Fruit fly (Drosophila melanogaster) whole organism, embryonic: ENCODE data around the gene CG15332.

Experiments used
- Asciz ChIP-seq: fragments of 200-800 bp; sonication (Bioruptor generic); optimal IDR thresholded peaks from 2 replicates; lab custom pipeline; 2017; ENCODE audit warnings: missing biosample characterization, mild to moderate bottlenecking, missing genetic modification characterization, missing genetic modification reagents
- Atf-2 ChIP-seq: fragments of 200-800 bp; sonication (Bioruptor generic); optimal IDR thresholded peaks from 2 replicates; lab custom pipeline; 2016; ENCODE audit warnings: missing biosample characterization, missing genetic modification characterization
- Atf3 ChIP-seq: fragments of 200-800 bp; sonication (Bioruptor generic); optimal IDR thresholded peaks from 3 replicates; lab custom pipeline; 2016; ENCODE audit warnings: missing biosample characterization, missing genetic modification characterization
- BtbVII ChIP-seq: fragments of 200-800 bp; sonication (Bioruptor generic); optimal IDR thresholded peaks from 3 replicates; lab custom pipeline; 2017; ENCODE audit warnings: missing biosample characterization, mild to moderate bottlenecking, missing genetic modification characterization
- CG10209 ChIP-seq: fragments of 200-800 bp; sonication (Bioruptor generic); optimal IDR thresholded peaks from 3 replicates; lab custom pipeline; 2017; ENCODE audit warnings: missing biosample characterization, mild to moderate bottlenecking, missing genetic modification characterization, missing genetic modification reagents
- CG10431 ChIP-seq: fragments of 200-800 bp; sonication (Bioruptor generic); optimal IDR thresholded peaks from 3 replicates; lab custom pipeline; 2018; ENCODE audit warnings: missing biosample characterization, mild to moderate bottlenecking, missing genetic modification characterization
- CG10462 ChIP-seq: fragments of 200-800 bp; sonication (Bioruptor generic); optimal IDR thresholded peaks from 2 replicates; lab custom pipeline; 2016; ENCODE audit warnings: missing biosample characterization, missing genetic modification characterization
- CG11085 ChIP-seq: fragments of 200-800 bp; sonication (Bioruptor generic); IDR thresholded peaks from 2 replicates; pipeline ENCODE4 v1.3.6; 2022; ENCODE audit warnings: missing biosample characterization, missing genetic modification characterization
- CG11247 ChIP-seq: fragments of 200-800 bp; sonication (Bioruptor generic); IDR thresholded peaks from 2 replicates; pipeline ENCODE4 v1.3.6; 2022; ENCODE audit warnings: missing biosample characterization, missing genetic modification characterization
- CG14710 ChIP-seq: fragments of 200-800 bp; sonication (Bioruptor generic); optimal IDR thresholded peaks from 3 replicates; lab custom pipeline; 2019; ENCODE audit warnings: missing biosample characterization, mild to moderate bottlenecking, missing genetic modification characterization, moderate library complexity
- CG17186 ChIP-seq: fragments of 200-800 bp; sonication (Bioruptor generic); optimal IDR thresholded peaks from 3 replicates; lab custom pipeline; 2017; ENCODE audit warnings: missing biosample characterization, missing genetic modification reagents, missing genetic modification characterization
- CG17802 ChIP-seq: fragments of 200-800 bp; sonication (Bioruptor generic); optimal IDR thresholded peaks from 2 replicates; lab custom pipeline; 2018; ENCODE audit warnings: missing biosample characterization, mild to moderate bottlenecking, missing genetic modification characterization, moderate library complexity
- CG18599 ChIP-seq: fragments of 200-800 bp; sonication (Bioruptor generic); optimal IDR thresholded peaks from 3 replicates; lab custom pipeline; 2017; ENCODE audit warnings: missing biosample characterization, missing genetic modification characterization, mild to moderate bottlenecking, moderate library complexity, missing genetic modification reagents
- CG2199 ChIP-seq: fragments of 200-800 bp; sonication (Bioruptor generic); IDR thresholded peaks from 3 replicates; pipeline ENCODE4 v1.3.6; 2022; ENCODE audit warnings: missing biosample characterization, missing genetic modification characterization
- CG2712 ChIP-seq: fragments of 200-800 bp; optimal IDR thresholded peaks from 3 replicates; lab custom pipeline; 2019; ENCODE audit warnings: missing biosample characterization, mild to moderate bottlenecking, missing genetic modification characterization, moderate library complexity
- CG34376 ChIP-seq: fragments of 200-800 bp; sonication (Bioruptor generic); optimal IDR thresholded peaks from 2 replicates; lab custom pipeline; 2018; ENCODE audit warnings: missing biosample characterization, mild to moderate bottlenecking, missing genetic modification characterization
- CG4328 ChIP-seq: fragments of 200-800 bp; sonication (Bioruptor generic); optimal IDR thresholded peaks from 3 replicates; lab custom pipeline; 2017; ENCODE audit warnings: missing biosample characterization, missing genetic modification reagents, missing genetic modification characterization
- CG7271 ChIP-seq: fragments of 200-800 bp; sonication (Bioruptor generic); optimal IDR thresholded peaks from 2 replicates; lab custom pipeline; 2018; ENCODE audit warnings: missing biosample characterization, mild to moderate bottlenecking, missing genetic modification characterization, moderate library complexity
- CG7928 ChIP-seq: fragments of 200-800 bp; sonication (Bioruptor generic); optimal IDR thresholded peaks from 2 replicates; lab custom pipeline; 2017; ENCODE audit warnings: missing biosample characterization, mild to moderate bottlenecking, missing genetic modification characterization
- CG8281 ChIP-seq: fragments of 200-800 bp; sonication (Bioruptor generic); optimal IDR thresholded peaks from 2 replicates; lab custom pipeline; 2018; ENCODE audit warnings: missing biosample characterization, mild to moderate bottlenecking, missing genetic modification characterization, moderate library complexity
- Dbx ChIP-seq: fragments of 200-800 bp; sonication (Bioruptor generic); IDR thresholded peaks from 3 replicates; pipeline ENCODE4 v1.3.6; 2022; ENCODE audit warnings: missing biosample characterization, missing genetic modification characterization
- Doc2 ChIP-seq: fragments of 200-800 bp; sonication (Bioruptor generic); IDR thresholded peaks from 2 replicates; pipeline ENCODE4 v1.3.6; 2022; ENCODE audit warnings: missing biosample characterization, missing genetic modification characterization
- Doc3 ChIP-seq: fragments of 200-800 bp; sonication (Bioruptor generic); IDR thresholded peaks from 3 replicates; pipeline ENCODE4 v1.3.6; 2022; ENCODE audit warnings: missing biosample characterization, missing genetic modification characterization; ENCODE audit not compliant: partially characterized antibody
- Fer3 ChIP-seq: fragments of 200-800 bp; sonication (Bioruptor generic); optimal IDR thresholded peaks from 2 replicates; lab custom pipeline; 2018; ENCODE audit warnings: missing biosample characterization, mild to moderate bottlenecking, missing genetic modification characterization, moderate library complexity
- Lpt ChIP-seq: fragments of >200 bp; optimal IDR thresholded peaks from 2 replicates; lab custom pipeline; 2018; ENCODE audit warnings: missing biosample characterization, missing genetic modification characterization
- Rx ChIP-seq: fragments of 200-800 bp; sonication (Bioruptor generic); IDR thresholded peaks from 2 replicates; pipeline ENCODE4 v1.3.6; 2022; ENCODE audit warnings: missing biosample characterization, missing genetic modification characterization
- Six4 ChIP-seq: fragments of 200-800 bp; sonication (Bioruptor generic); optimal IDR thresholded peaks from 2 replicates; lab custom pipeline; 2016; ENCODE audit warnings: missing biosample characterization, missing genetic modification characterization
- Sox102F ChIP-seq: fragments of 200-800 bp; sonication (Bioruptor generic); optimal IDR thresholded peaks from 2 replicates; lab custom pipeline; 2018; ENCODE audit warnings: missing biosample characterization, mild to moderate bottlenecking, missing genetic modification characterization, moderate library complexity
- TFAM ChIP-seq: fragments of 200-800 bp; sonication (Bioruptor generic); optimal IDR thresholded peaks from 2 replicates; lab custom pipeline; 2017; ENCODE audit warnings: missing biosample characterization, missing genetic modification characterization, inconsistent platforms
- Usf ChIP-seq: fragments of 200-800 bp; sonication (Bioruptor generic); optimal IDR thresholded peaks from 2 replicates; lab custom pipeline; 2017; ENCODE audit warnings: missing genotype, missing biosample characterization, missing genetic modification characterization
- az2 ChIP-seq: fragments of 200-800 bp; sonication (Bioruptor generic); optimal IDR thresholded peaks from 3 replicates; lab custom pipeline; 2016; ENCODE audit warnings: missing biosample characterization, missing genetic modification characterization
- crc ChIP-seq: fragments of 200-800 bp; sonication (Bioruptor generic); optimal IDR thresholded peaks from 2 replicates; lab custom pipeline; 2016; ENCODE audit warnings: missing biosample characterization, missing genetic modification characterization
- crol ChIP-seq: fragments of 200-800 bp; sonication (Bioruptor generic); IDR thresholded peaks from 2 replicates; pipeline ENCODE4 v1.3.6; 2022; ENCODE audit warnings: missing biosample characterization, missing genetic modification characterization
- ewg ChIP-seq: fragments of 200-800 bp; sonication (Bioruptor generic); optimal IDR thresholded peaks from 3 replicates; lab custom pipeline; 2017; ENCODE audit warnings: mild to moderate bottlenecking, missing biosample characterization, missing genetic modification reagents, missing genetic modification characterization
- fd96Cb ChIP-seq: fragments of 200-800 bp; sonication (Bioruptor generic); optimal IDR thresholded peaks from 2 replicates; lab custom pipeline; 2018; ENCODE audit warnings: missing biosample characterization, mild to moderate bottlenecking, missing genetic modification characterization, moderate library complexity
- gce ChIP-seq: fragments of 200-800 bp; sonication (Bioruptor generic); IDR thresholded peaks from 3 replicates; pipeline ENCODE4 v1.3.6; 2022; ENCODE audit warnings: missing biosample characterization, missing genetic modification characterization
- hb ChIP-seq: fragments of 200-800 bp; sonication (Bioruptor generic); IDR thresholded peaks from 3 replicates; pipeline ENCODE4 v1.3.6; 2022; ENCODE audit warnings: missing biosample characterization, missing genetic modification characterization; ENCODE audit not compliant: partially characterized antibody
- inv ChIP-seq: fragments of 200-800 bp; sonication (Bioruptor generic); IDR thresholded peaks from 2 replicates; pipeline ENCODE4 v1.3.6; 2022; ENCODE audit warnings: missing biosample characterization, missing genetic modification characterization; ENCODE audit not compliant: partially characterized antibody
- knrl ChIP-seq: fragments of 200-800 bp; sonication (Bioruptor generic); IDR thresholded peaks from 3 replicates; pipeline ENCODE4 v1.3.6; 2022; ENCODE audit warnings: missing biosample characterization, missing genetic modification characterization; ENCODE audit not compliant: partially characterized antibody
- lab ChIP-seq: fragments of 200-800 bp; sonication (Bioruptor generic); optimal IDR thresholded peaks from 3 replicates; lab custom pipeline; 2017; ENCODE audit warnings: missing biosample characterization, missing genetic modification characterization, mild to moderate bottlenecking, moderate library complexity, missing genetic modification reagents
- nerfin-1 ChIP-seq: fragments of 200-800 bp; sonication (Bioruptor generic); optimal IDR thresholded peaks from 3 replicates; lab custom pipeline; 2019; ENCODE audit warnings: missing biosample characterization, mild to moderate bottlenecking, missing genetic modification characterization, moderate library complexity
- pan ChIP-seq, 4 experiments: fragments of >200 bp in 3 of 4; fragments of 200-800 bp in 1 of 4; sonication (Bioruptor generic) in 1 of 4; optimal IDR thresholded peaks in 3 of 4; IDR thresholded peaks in 1 of 4; 2 replicates each; pipeline versions ENCODE4 v1.3.6 to Lab custom; 2017 to 2022; ENCODE audit warnings: missing biosample characterization in 2 of 4, missing genetic modification characterization in 2 of 4, mixed read lengths in 1 of 4
- prd ChIP-seq, 3 experiments: fragments of >200 bp in 2 of 3; fragments of 200-800 bp in 1 of 3; sonication (Bioruptor generic) in 1 of 3; optimal IDR thresholded peaks in 2 of 3; IDR thresholded peaks in 1 of 3; 2 replicates in 2 of 3; 3 replicates in 1 of 3; pipeline versions ENCODE4 v1.3.6 to Lab custom; 2017 to 2022; ENCODE audit warnings: missing biosample characterization in 1 of 3, missing genetic modification characterization in 1 of 3
- pum ChIP-seq: fragments of 200-800 bp; sonication (Bioruptor generic); optimal IDR thresholded peaks from 2 replicates; lab custom pipeline; 2016; ENCODE audit warnings: missing biosample characterization, missing genetic modification characterization
- ro ChIP-seq: fragments of 200-800 bp; sonication (Bioruptor generic); IDR thresholded peaks from 2 replicates; pipeline ENCODE4 v1.3.6; 2022; ENCODE audit warnings: missing biosample characterization, missing genetic modification characterization
- stwl ChIP-seq: fragments of 200-800 bp; sonication (Bioruptor generic); optimal IDR thresholded peaks from 3 replicates; lab custom pipeline; 2018; ENCODE audit warnings: missing biosample characterization, mild to moderate bottlenecking, missing genetic modification characterization, moderate library complexity
- toy ChIP-seq: fragments of 200-800 bp; sonication (Bioruptor generic); IDR thresholded peaks from 2 replicates; pipeline ENCODE4 v1.3.6; 2022; ENCODE audit warnings: missing biosample characterization, missing genetic modification characterization
- wor ChIP-seq: fragments of 200-800 bp; sonication (Bioruptor generic); IDR thresholded peaks from 2 replicates; pipeline ENCODE4 v1.3.6; 2022; ENCODE audit warnings: missing biosample characterization, missing genetic modification characterization

CG15332 gene

dm6 chrX:7934679-7935078, 21.1 kb downstream of the CG15332 start, which contains the start of gene RpS14b (continued):
- no peak for TF ChIP-seq Atf-2 (GFP tag; lab: Kevin White, UChicago)
- TF ChIP-seq gce = peak; percentile 72; the same call in 2 of the 3 replicates
- no peak for TF ChIP-seq TFAM (GFP tag; lab: Kevin White, UChicago)
- TF ChIP-seq ro = no peak
- peak; percentile 3 for TF ChIP-seq pum (GFP tag; lab: Kevin White, UChicago)
- no peak for TF ChIP-seq crol (GFP tag; lab: Robert Waterston, UW)
- no peak for TF ChIP-seq CG8281 (tag; lab: Kevin White, UChicago)
- peak; percentile 52 for TF ChIP-seq Atf3 (GFP tag; lab: Kevin White, UChicago)
- peak; percentile 61 for TF ChIP-seq stwl (tag; lab: Kevin White, UChicago)
- peak; percentile 67 for TF ChIP-seq Rx (GFP tag; lab: Robert Waterston, UW)
- TF ChIP-seq Lpt (GFP tag; lab: Kevin White, UChicago) = no peak
- TF ChIP-seq wor = no peak
- no peak for TF ChIP-seq prd (optimal IDR thresholded peaks at IDR 0.05; lab: Kevin White, UChicago)
- peak; percentile 41; the same call in 1 of the 3 replicates for TF ChIP-seq prd (GFP tag; IDR thresholded peaks at IDR 0.05; lab: Robert Waterston, UW)
- TF ChIP-seq Fer3 (tag; lab: Kevin White, UChicago) = peak; percentile 58
- TF ChIP-seq Doc3 (GFP tag; lab: Robert Waterston, UW) = peak; percentile 38; the same call in 1 of the 3 replicates
- TF ChIP-seq Dbx (GFP tag; lab: Robert Waterston, UW) = peak; percentile 68
- peak; percentile 35 for TF ChIP-seq crc
- TF ChIP-seq Sox102F (GFP tag; lab: Kevin White, UChicago) = no peak
- TF ChIP-seq lab (GFP tag; lab: Kevin White, UChicago) = peak; percentile 87
- peak; percentile 6 for TF ChIP-seq nerfin-1
- TF ChIP-seq CG2712 (tag; lab: Kevin White, UChicago) = peak; percentile 17
- TF ChIP-seq Asciz (GFP tag; lab: Kevin White, UChicago) = peak; percentile 39
- TF ChIP-seq ewg (GFP tag; lab: Kevin White, UChicago) = peak; percentile 59
- peak; percentile 70 for TF ChIP-seq CG4328 (GFP tag; lab: Kevin White, UChicago)
- TF ChIP-seq CG17802 (tag; lab: Kevin White, UChicago) = no peak
- TF ChIP-seq toy (GFP tag; lab: Robert Waterston, UW) = 0 out of 2 replicates have a peak, but pooled peaks have one; percentile 37
- TF ChIP-seq Usf (GFP tag; lab: Kevin White, UChicago) = no peak
- peak; percentile 74 for TF ChIP-seq CG18599 (GFP tag; lab: Kevin White, UChicago)
- peak; percentile 41; the same call in 1 of the 3 replicates for TF ChIP-seq hb (GFP tag; lab: Robert Waterston, UW)
- TF ChIP-seq knrl (GFP tag; lab: Robert Waterston, UW) = peak; percentile 72
- TF ChIP-seq Six4 (GFP tag; lab: Kevin White, UChicago) = no peak
- peak; percentile 90 for TF ChIP-seq CG17186 (GFP tag; lab: Kevin White, UChicago)
- TF ChIP-seq CG7271 = peak; percentile 28
- TF ChIP-seq inv (GFP tag; lab: Robert Waterston, UW) = peak; percentile 67
- TF ChIP-seq CG14710 = peak; percentile 54
- peak; percentile 39 for TF ChIP-seq CG10431 (GFP tag; lab: Kevin White, UChicago)
- peak; percentile 79 for TF ChIP-seq CG34376 (GFP tag; lab: Kevin White, UChicago)
- TF ChIP-seq az2 (GFP tag; lab: Kevin White, UChicago) = no peak
- no peak for TF ChIP-seq CG10462
- TF ChIP-seq CG11085 (GFP tag; lab: Robert Waterston, UW) = peak; percentile 68
- no peak for TF ChIP-seq pan (optimal IDR thresholded peaks at IDR 0.05; lab: Kevin White, UChicago)
- peak in 1 of 2 experiments; percentile 74 for TF ChIP-seq pan (GFP tag; optimal IDR thresholded peaks at IDR 0.05 in 1 of 2, IDR thresholded peaks at IDR 0.05 in 1 of 2)
- no peak for TF ChIP-seq Doc2 (GFP tag; lab: Robert Waterston, UW)
- no peak for TF ChIP-seq CG2199
- TF ChIP-seq BtbVII (GFP tag; lab: Kevin White, UChicago) = peak; percentile 61
- TF ChIP-seq CG10209 = peak; percentile 45
- TF ChIP-seq CG7928 (GFP tag; lab: Kevin White, UChicago) = no peak
- TF ChIP-seq fd96Cb (tag; lab: Kevin White, UChicago) = no peak
- peak; percentile 73 for TF ChIP-seq CG11247 (GFP tag; lab: Robert Waterston, UW)
